Fruit fly (Drosophila melanogaster) S2 (cell line): ENCODE data around the gene fu.

ENCODE experiments used
- CG8478 ChIP-seq: fragments of >200 bp; optimal IDR thresholded peaks from 2 replicates; lab custom pipeline; 2018
- CTCF ChIP-seq, 2 experiments: fragments of >200 bp; optimal IDR thresholded peaks; 2 replicates each; lab custom pipeline; 2018

DNA sequence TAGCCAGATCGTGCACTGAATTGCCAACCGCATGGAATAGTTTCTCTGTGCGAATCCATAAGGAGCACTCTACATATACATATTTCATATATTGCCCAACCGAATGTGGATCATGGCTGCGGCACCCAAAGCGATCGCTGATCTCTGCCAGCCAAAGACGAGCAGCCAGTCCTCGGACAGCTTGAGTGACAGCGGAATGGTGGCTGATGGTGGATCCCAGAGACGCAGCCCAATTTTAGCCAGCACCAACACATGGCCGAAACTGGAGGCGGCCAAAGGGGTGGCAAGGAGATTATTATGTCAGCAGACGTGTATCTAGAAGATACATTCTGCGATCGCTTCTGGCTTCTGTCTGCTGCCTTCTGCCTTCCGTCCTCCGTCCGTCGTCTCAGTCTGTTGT lies 26.6 kb upstream of the fu start:
- TF ChIP-seq CG8478 (lab: Kevin White, UChicago) (no peak), CTCF (optimal IDR thresholded peaks at IDR 0.05; lab: Kevin White, UChicago) (no peak)
